Worm (Caenorhabditis elegans): ENCODE measurements around the gene F14D2.11.

ce11 chrII:3313442-3313841, 28.4 kb downstream of the F14D2.11 start, which contains the start of gene F39E9.6:
- TF ChIP-seq nhr-12 (tag; optimal IDR thresholded peaks at IDR 0.05) = no peak
- no peak for TF ChIP-seq hlh-1 (tag; optimal IDR thresholded peaks at IDR 0.05)
- no peak for TF ChIP-seq unc-39 (tag; optimal IDR thresholded peaks at IDR 0.05)
- no peak for TF ChIP-seq pha-4 (tag; optimal IDR thresholded peaks at IDR 0.05)
- TF ChIP-seq unc-62 (GFP tag; optimal IDR thresholded peaks at IDR 0.05) = no peak
- TF ChIP-seq ztf-11 (tag; optimal IDR thresholded peaks at IDR 0.05) = no peak
- TF ChIP-seq nhr-237 (tag; optimal IDR thresholded peaks at IDR 0.05) = no peak
- TF ChIP-seq mls-2 (tag; optimal IDR thresholded peaks at IDR 0.05) = no peak
- no peak for TF ChIP-seq cnd-1 (tag; optimal IDR thresholded peaks at IDR 0.05)
- TF ChIP-seq elt-1 (tag; optimal IDR thresholded peaks at IDR 0.05; ENCODE audit: borderline replicate concordance, insufficient read depth) = no peak
- no peak for TF ChIP-seq lsy-2 (tag; optimal IDR thresholded peaks at IDR 0.05)
- TF ChIP-seq mep-1 (tag; optimal IDR thresholded peaks at IDR 0.05) = no peak
- no peak for TF ChIP-seq lin-13 (tag; optimal IDR thresholded peaks at IDR 0.05)

Measured in whole organism, mixed stage, embryonic.